Fruit fly (Drosophila melanogaster): ENCODE results near the gene CG33099.
A peak's percentile ranks its signal among the peaks of the same experiment; 100 is the strongest.

The CG33099 gene

DNA sequence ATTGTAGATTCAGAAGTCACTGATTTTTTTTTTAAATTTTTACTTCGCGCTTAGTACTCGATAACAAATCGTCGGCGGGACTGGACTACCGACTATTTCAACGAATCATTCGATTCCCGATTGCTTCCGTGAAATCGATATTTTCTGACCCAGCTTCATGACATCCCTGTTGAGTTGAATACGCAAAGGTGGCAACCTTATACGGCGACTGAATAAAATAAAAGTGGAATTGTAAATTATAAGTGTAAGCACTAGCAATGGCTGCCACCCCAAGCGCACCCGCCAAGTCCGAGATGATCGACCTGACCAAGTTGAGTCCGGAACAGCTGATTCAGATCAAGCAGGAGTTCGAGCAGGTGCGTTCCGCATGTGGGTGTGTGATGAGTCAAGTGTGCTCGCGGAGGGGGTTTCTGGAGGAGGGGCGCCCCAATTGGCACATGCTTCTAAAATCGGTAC is 43.3 kb downstream of the CG33099 start, which contains the start of gene Pfdn5 (continued):
- TF ChIP-seq CG14965 (GFP tag; optimal IDR thresholded peaks at IDR 0.05; ENCODE audit: borderline replicate concordance) (no peak), CG11696 (GFP tag; IDR thresholded peaks at IDR 0.05) (no peak), HLH54F (GFP tag; optimal IDR thresholded peaks at IDR 0.05) (no peak), CG3281 (GFP tag; optimal IDR thresholded peaks at IDR 0.05) (no peak), mld (GFP tag; IDR thresholded peaks at IDR 0.05; ENCODE audit: partially characterized antibody) (peak; percentile 87), CG16813 (GFP tag; IDR thresholded peaks at IDR 0.05; ENCODE audit: partially characterized antibody) (peak; percentile 85), CG13624 (GFP tag; optimal IDR thresholded peaks at IDR 0.05) (peak; percentile 38), vfl (GFP tag; optimal IDR thresholded peaks at IDR 0.05) (no peak), CG10979 (tag; optimal IDR thresholded peaks at IDR 0.05) (no peak), CG9609 (GFP tag; optimal IDR thresholded peaks at IDR 0.05) (no peak), Optix (GFP tag; IDR thresholded peaks at IDR 0.05) (no peak), CG10267 (tag; optimal IDR thresholded peaks at IDR 0.05) (peak; percentile 50), Doc2 (GFP tag; IDR thresholded peaks at IDR 0.05) (no peak), CG4360 (GFP tag; IDR thresholded peaks at IDR 0.05) (no peak), croc (GFP tag; conservative IDR thresholded peaks at IDR 0.05) (no peak), Sin3A (optimal IDR thresholded peaks at IDR 0.05) (peak; percentile 44), chif (GFP tag; optimal IDR thresholded peaks at IDR 0.05) (no peak), CG13123 (GFP tag; optimal IDR thresholded peaks at IDR 0.05) (no peak), slou (GFP tag; optimal IDR thresholded peaks at IDR 0.05) (no peak), NK7.1 (GFP tag; optimal IDR thresholded peaks at IDR 0.05) (no peak), GATAe (GFP tag; conservative IDR thresholded peaks at IDR 0.05) (no peak), CG12942 (GFP tag; optimal IDR thresholded peaks at IDR 0.05) (no peak), ac (GFP tag; optimal IDR thresholded peaks at IDR 0.05) (no peak), CG11504 (tag; optimal IDR thresholded peaks at IDR 0.05) (no peak), ro (GFP tag; IDR thresholded peaks at IDR 0.05) (no peak), NC2β (GFP tag; optimal IDR thresholded peaks at IDR 0.05) (peak; percentile 1), NFAT (GFP tag; IDR thresholded peaks at IDR 0.05) (no peak), slbo (GFP tag; IDR thresholded peaks at IDR 0.05) (no peak), CG31441 (GFP tag; IDR thresholded peaks at IDR 0.05) (no peak), hb (GFP tag; IDR thresholded peaks at IDR 0.05; ENCODE audit: partially characterized antibody) (peak; percentile 86), CG14014 (GFP tag; IDR thresholded peaks at IDR 0.05) (no peak), tin (GFP tag; optimal IDR thresholded peaks at IDR 0.05) (no peak), lilli (GFP tag; optimal IDR thresholded peaks at IDR 0.05) (no peak), pb (GFP tag; optimal IDR thresholded peaks at IDR 0.05) (no peak), Taf1 (GFP tag; IDR thresholded peaks at IDR 0.05) (no peak), CG12391 (tag; optimal IDR thresholded peaks at IDR 0.05) (no peak), gcm (GFP tag; optimal IDR thresholded peaks at IDR 0.05) (no peak), Oli (tag; optimal IDR thresholded peaks at IDR 0.05) (no peak), crp (GFP tag; optimal IDR thresholded peaks at IDR 0.05) (peak in 1 of 2 experiments; percentile 38), Asciz (GFP tag; optimal IDR thresholded peaks at IDR 0.05) (no peak), CG6765 (GFP tag; optimal IDR thresholded peaks at IDR 0.05) (no peak), zen2 (GFP tag; IDR thresholded peaks at IDR 0.05; ENCODE audit: partially characterized antibody) (peak; percentile 70), Hsf (GFP tag; optimal IDR thresholded peaks at IDR 0.05) (no peak), Xbp1 (GFP tag; optimal IDR thresholded peaks at IDR 0.05) (no peak), sd (tag; optimal IDR thresholded peaks at IDR 0.05) (no peak), schlank (tag; optimal IDR thresholded peaks at IDR 0.05) (no peak), CG9215 (GFP tag; IDR thresholded peaks at IDR 0.05) (no peak), CG42726 (GFP tag; IDR thresholded peaks at IDR 0.05; ENCODE audit: partially characterized antibody) (no peak), az2 (GFP tag; optimal IDR thresholded peaks at IDR 0.05) (no peak), dmrt11E (tag; optimal IDR thresholded peaks at IDR 0.05) (no peak), salm (tag; optimal IDR thresholded peaks at IDR 0.05) (no peak), fd64A (GFP tag; optimal IDR thresholded peaks at IDR 0.05) (no peak)

All from whole organism, embryonic.